Fruit fly (Drosophila melanogaster) whole organism, embryonic: ENCODE measurements around the gene Dus3.

Source experiments
- CG13894 ChIP-seq: fragments of 200-800 bp; sonication (Bioruptor generic); optimal IDR thresholded peaks from 3 replicates; lab custom pipeline; 2018; ENCODE audit warnings: missing biosample characterization, mild to moderate bottlenecking, missing genetic modification characterization, moderate library complexity
- CG3163 ChIP-seq: fragments of 200-800 bp; sonication (Bioruptor generic); optimal IDR thresholded peaks from 3 replicates; lab custom pipeline; 2016; ENCODE audit warnings: missing biosample characterization, missing genetic modification characterization
- Chrac-16 ChIP-seq: fragments of 200-800 bp; sonication (Bioruptor generic); optimal IDR thresholded peaks from 3 replicates; lab custom pipeline; 2016; ENCODE audit warnings: missing biosample characterization, missing genetic modification characterization
- Ets65A ChIP-seq: fragments of 200-800 bp; sonication (Bioruptor generic); peaks from one replicate; lab custom pipeline; 2016; ENCODE audit warnings: missing biosample characterization, missing genetic modification characterization
- Trl ChIP-seq, 3 experiments: fragments of >200 bp in 2 of 3; fragments of 200-800 bp in 1 of 3; sonication (Bioruptor generic) in 1 of 3; optimal IDR thresholded peaks; 2 replicates in 1 of 3; 3 replicates in 2 of 3; lab custom pipeline; 2016 to 2017; ENCODE audit warnings: missing biosample characterization in 1 of 3, missing genetic modification characterization in 1 of 3
- abd-A ChIP-seq: fragments of 200-800 bp; sonication (Bioruptor generic); optimal IDR thresholded peaks from 3 replicates; lab custom pipeline; 2019; ENCODE audit warnings: missing biosample characterization, mild to moderate bottlenecking, missing genetic modification characterization, moderate library complexity
- cwo ChIP-seq: fragments of 200-800 bp; sonication (Bioruptor generic); optimal IDR thresholded peaks from 3 replicates; lab custom pipeline; 2017; ENCODE audit warnings: missing biosample characterization, missing genetic modification characterization, mild to moderate bottlenecking, moderate library complexity, missing genetic modification reagents
- dan ChIP-seq: fragments of 200-800 bp; sonication (Bioruptor generic); IDR thresholded peaks from 2 replicates; pipeline ENCODE4 v1.3.6; 2022; ENCODE audit warnings: missing biosample characterization, missing genetic modification characterization
- ewg ChIP-seq: fragments of 200-800 bp; sonication (Bioruptor generic); optimal IDR thresholded peaks from 3 replicates; lab custom pipeline; 2017; ENCODE audit warnings: mild to moderate bottlenecking, missing biosample characterization, missing genetic modification reagents, missing genetic modification characterization
- luna ChIP-seq: fragments of 200-800 bp; sonication (Bioruptor generic); optimal IDR thresholded peaks from 2 replicates; lab custom pipeline; 2016; ENCODE audit warnings: missing biosample characterization, missing genetic modification characterization
- nerfin-1 ChIP-seq: fragments of 200-800 bp; sonication (Bioruptor generic); optimal IDR thresholded peaks from 3 replicates; lab custom pipeline; 2019; ENCODE audit warnings: missing biosample characterization, mild to moderate bottlenecking, missing genetic modification characterization, moderate library complexity
- onecut ChIP-seq: fragments of 200-800 bp; sonication (Bioruptor generic); IDR thresholded peaks from 2 replicates; pipeline ENCODE4 v1.3.6; 2022; ENCODE audit warnings: missing biosample characterization, missing genetic modification characterization
- sd ChIP-seq: fragments of 200-800 bp; sonication (Bioruptor generic); optimal IDR thresholded peaks from 3 replicates; lab custom pipeline; 2018; ENCODE audit warnings: missing biosample characterization, mild to moderate bottlenecking, missing genetic modification characterization, moderate library complexity
- tin ChIP-seq: fragments of 200-800 bp; sonication (Bioruptor generic); optimal IDR thresholded peaks from 3 replicates; lab custom pipeline; 2016; ENCODE audit warnings: missing biosample characterization, missing genetic modification characterization

The Dus3 gene

DNA sequence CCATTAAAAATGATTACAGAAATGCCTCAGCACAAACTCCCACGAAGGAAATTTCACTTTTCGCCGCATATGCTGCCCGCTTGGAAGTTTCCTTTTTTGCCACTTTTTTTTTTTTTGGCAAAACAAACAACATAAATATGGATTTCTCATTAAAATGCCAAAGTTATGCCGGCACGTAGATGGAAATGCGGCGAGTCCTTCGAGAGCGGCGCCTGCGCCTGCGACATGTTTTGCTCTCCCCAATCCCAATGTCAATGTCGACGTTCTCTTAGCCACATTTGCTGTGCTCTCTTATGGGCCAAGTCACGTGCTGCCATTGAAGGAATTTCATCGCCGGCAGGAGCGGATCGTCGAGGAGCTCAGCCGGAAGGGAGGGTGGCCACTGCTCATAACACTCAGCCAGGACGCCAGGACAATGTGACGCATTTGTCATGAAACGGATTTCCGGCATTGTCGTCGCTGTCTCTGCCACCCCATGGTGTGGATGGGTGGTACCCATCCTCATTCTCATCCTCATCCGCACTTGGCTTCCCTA, 50.9 kb downstream of the Dus3 start:
- TF ChIP-seq CG3163 (GFP tag; lab: Kevin White, UChicago) = peak; percentile 76
- TF ChIP-seq tin (GFP tag; lab: Kevin White, UChicago) = no peak
- TF ChIP-seq ewg (GFP tag; lab: Kevin White, UChicago) = peak; percentile 70
- TF ChIP-seq Ets65A (GFP tag; lab: Kevin White, UChicago) = peak; percentile 58
- TF ChIP-seq nerfin-1 (tag; lab: Kevin White, UChicago) = peak; percentile 87
- TF ChIP-seq luna = no peak
- TF ChIP-seq cwo (GFP tag; lab: Kevin White, UChicago) = peak; percentile 91
- TF ChIP-seq dan (GFP tag; lab: Robert Waterston, UW) = no peak
- peak; percentile 18 for TF ChIP-seq CG13894 (tag; lab: Kevin White, UChicago)
- TF ChIP-seq Chrac-16 = no peak
- TF ChIP-seq sd (tag; lab: Kevin White, UChicago) = peak; percentile 62
- TF ChIP-seq onecut = peak; percentile 63
- peak; percentile 70 for TF ChIP-seq abd-A (tag; lab: Kevin White, UChicago)
- peak; percentile 24 to 37 for TF ChIP-seq Trl (optimal IDR thresholded peaks at IDR 0.05; lab: Kevin White, UChicago)
- TF ChIP-seq Trl (GFP tag; optimal IDR thresholded peaks at IDR 0.05; lab: Kevin White, UChicago) = no peak
